Fruit fly (Drosophila melanogaster): ENCODE measurements around the gene pns.

The pns gene

dm6 chr3L:1536487-1537337 is at the start of gene pns, which contains the start of gene CG12091 (continued):
- TF ChIP-seq jumu (GFP tag; optimal IDR thresholded peaks at IDR 0.05) (peak; percentile 56), lov (optimal IDR thresholded peaks at IDR 0.05) (no peak), lov (GFP tag; IDR thresholded peaks at IDR 0.05) (no peak), Ets65A (GFP tag) (peak; percentile 93), CTCF (GFP tag; optimal IDR thresholded peaks at IDR 0.05) (no peak), Ets97D (GFP tag; optimal IDR thresholded peaks at IDR 0.05) (peak; percentile 84), Hr78 (GFP tag; optimal IDR thresholded peaks at IDR 0.05) (peak in 1 of 2 experiments; percentile 61), CG10366 (GFP tag; IDR thresholded peaks at IDR 0.05) (peak; percentile 77), Neu2 (GFP tag; optimal IDR thresholded peaks at IDR 0.05; ENCODE audit: borderline replicate concordance) (peak; percentile 14), p53 (GFP tag; optimal IDR thresholded peaks at IDR 0.05) (peak; percentile 58), CG34224 (GFP tag; IDR thresholded peaks at IDR 0.05; ENCODE audit: partially characterized antibody) (no peak), row (GFP tag; IDR thresholded peaks at IDR 0.05) (peak; percentile 89), her (GFP tag; optimal IDR thresholded peaks at IDR 0.05) (no peak), CG12744 (GFP tag; optimal IDR thresholded peaks at IDR 0.05) (peak; percentile 30), CoRest (tag; optimal IDR thresholded peaks at IDR 0.05) (peak; percentile 77), dm (GFP tag; optimal IDR thresholded peaks at IDR 0.05) (peak; percentile 61), CG33213 (GFP tag; optimal IDR thresholded peaks at IDR 0.05) (peak; percentile 69), CG12219 (GFP tag; optimal IDR thresholded peaks at IDR 0.05) (peak; percentile 20), odd (GFP tag; optimal IDR thresholded peaks at IDR 0.05) (peak; percentile 62), CG31388 (GFP tag; optimal IDR thresholded peaks at IDR 0.05) (peak; percentile 20), HmgD (GFP tag; optimal IDR thresholded peaks at IDR 0.05) (no peak), dmrt11E (tag; optimal IDR thresholded peaks at IDR 0.05) (peak; percentile 64), chinmo (GFP tag; IDR thresholded peaks at IDR 0.05; ENCODE audit: partially characterized antibody) (0 out of 4 replicates have a peak, but pooled peaks have one; percentile 21), CG32532 (GFP tag; IDR thresholded peaks at IDR 0.05) (peak; percentile 78), nerfin-2 (GFP tag; IDR thresholded peaks at IDR 0.05; ENCODE audit: partially characterized antibody) (0 out of 2 replicates have a peak, but pooled peaks have one; percentile 53), caup (GFP tag; optimal IDR thresholded peaks at IDR 0.05; ENCODE audit: severe bottlenecking) (peak; percentile 71), CG43689 (GFP tag; IDR thresholded peaks at IDR 0.05) (no peak), sisA (GFP tag; IDR thresholded peaks at IDR 0.05) (no peak; the same call in 1 of the 2 replicates), gem (tag; optimal IDR thresholded peaks at IDR 0.05) (peak; percentile 78), Vsx1 (GFP tag; optimal IDR thresholded peaks at IDR 0.05) (no peak), CG32767 (GFP tag; IDR thresholded peaks at IDR 0.05) (peak; percentile 47; the same call in 1 of the 2 replicates), ftz-f1 (GFP tag; optimal IDR thresholded peaks at IDR 0.05) (peak; percentile 11), fd96Cb (tag; optimal IDR thresholded peaks at IDR 0.05) (peak; percentile 56), Stat92E (GFP tag; optimal IDR thresholded peaks at IDR 0.05) (no peak), Myb (GFP tag; optimal IDR thresholded peaks at IDR 0.05) (peak; percentile 95), CG13775 (GFP tag; optimal IDR thresholded peaks at IDR 0.05) (peak; percentile 73), pan (optimal IDR thresholded peaks at IDR 0.05) (no peak), pan (GFP tag; optimal IDR thresholded peaks at IDR 0.05 in 1 of 2, IDR thresholded peaks at IDR 0.05 in 1 of 2) (peak in 1 of 2 experiments; percentile 57), fu2 (GFP tag; optimal IDR thresholded peaks at IDR 0.05) (peak; percentile 63), Kr (GFP tag; optimal IDR thresholded peaks at IDR 0.05) (peak; percentile 35), tna (GFP tag; IDR thresholded peaks at IDR 0.05; ENCODE audit: partially characterized antibody) (no peak), Dad (GFP tag; optimal IDR thresholded peaks at IDR 0.05) (peak; percentile 67), z (GFP tag; IDR thresholded peaks at IDR 0.05) (no peak), CG6683 (GFP tag; optimal IDR thresholded peaks at IDR 0.05) (no peak), CG17361 (GFP tag; IDR thresholded peaks at IDR 0.05) (peak; percentile 74), phol (tag; optimal IDR thresholded peaks at IDR 0.05) (peak; percentile 82), CG13287 (GFP tag; IDR thresholded peaks at IDR 0.05; ENCODE audit: partially characterized antibody) (no peak; the same call in none of the 2 replicates), sens (GFP tag) (peak; percentile 97), ara (GFP tag; IDR thresholded peaks at IDR 0.05) (no peak)

All from whole organism, embryonic.